Fruit fly (Drosophila melanogaster) whole organism, embryonic: ENCODE measurements around the gene CG14082.

Source experiments
- Antp ChIP-seq: fragments of 200-800 bp; sonication (Bioruptor generic); optimal IDR thresholded peaks from 3 replicates; lab custom pipeline; 2016; ENCODE audit warnings: missing biosample characterization, missing genetic modification characterization
- CG10147 ChIP-seq: fragments of 200-800 bp; sonication (Bioruptor generic); optimal IDR thresholded peaks from 2 replicates; lab custom pipeline; 2019; ENCODE audit warnings: missing biosample characterization, mild to moderate bottlenecking, missing genetic modification characterization, moderate library complexity
- CG1024 ChIP-seq: fragments of 200-800 bp; sonication (Bioruptor generic); IDR thresholded peaks from 2 replicates; pipeline ENCODE4 v1.3.6; 2022; ENCODE audit warnings: missing biosample characterization, missing genetic modification characterization
- CG11560 ChIP-seq: fragments of 200-800 bp; sonication (Bioruptor generic); IDR thresholded peaks from 3 replicates; pipeline ENCODE4 v1.3.6; 2022; ENCODE audit warnings: missing biosample characterization, missing genetic modification characterization
- CG12299 ChIP-seq: fragments of 200-800 bp; sonication (Bioruptor generic); optimal IDR thresholded peaks from 2 replicates; lab custom pipeline; 2018; ENCODE audit warnings: missing biosample characterization, mild to moderate bottlenecking, missing genetic modification characterization
- CG13424 ChIP-seq: fragments of 200-800 bp; sonication (Bioruptor generic); optimal IDR thresholded peaks from 2 replicates; lab custom pipeline; 2019; ENCODE audit warnings: missing biosample characterization, mild to moderate bottlenecking, missing genetic modification characterization, moderate library complexity
- CG13624 ChIP-seq: fragments of 200-800 bp; sonication (Bioruptor generic); optimal IDR thresholded peaks from 2 replicates; lab custom pipeline; 2016; ENCODE audit warnings: missing biosample characterization, missing genetic modification characterization
- CG13775 ChIP-seq: fragments of 200-800 bp; sonication (Bioruptor generic); optimal IDR thresholded peaks from 3 replicates; lab custom pipeline; 2017; ENCODE audit warnings: missing biosample characterization, mild to moderate bottlenecking, missing genetic modification characterization
- CG15601 ChIP-seq: fragments of 200-800 bp; sonication (Bioruptor generic); optimal IDR thresholded peaks from 3 replicates; lab custom pipeline; 2019; ENCODE audit warnings: missing biosample characterization, mild to moderate bottlenecking, missing genetic modification characterization, moderate library complexity
- CG1792 ChIP-seq: fragments of 200-800 bp; sonication (Bioruptor generic); optimal IDR thresholded peaks from 2 replicates; lab custom pipeline; 2016; ENCODE audit warnings: missing biosample characterization, missing genetic modification characterization
- CG2678 ChIP-seq: fragments of 200-800 bp; sonication (Bioruptor generic); optimal IDR thresholded peaks from 3 replicates; lab custom pipeline; 2019; ENCODE audit warnings: missing biosample characterization, mild to moderate bottlenecking, missing genetic modification characterization, moderate library complexity
- CG30403 ChIP-seq: fragments of 200-800 bp; sonication (Bioruptor generic); optimal IDR thresholded peaks from 3 replicates; lab custom pipeline; 2016; ENCODE audit warnings: missing biosample characterization, missing genetic modification characterization
- CG30431 ChIP-seq: fragments of 200-800 bp; sonication (Bioruptor generic); optimal IDR thresholded peaks from 2 replicates; lab custom pipeline; 2017; ENCODE audit warnings: missing biosample characterization, missing genetic modification characterization
- CG6689 ChIP-seq: fragments of 200-800 bp; sonication (Bioruptor generic); IDR thresholded peaks from 2 replicates; pipeline ENCODE4 v1.3.6; 2022; ENCODE audit warnings: missing biosample characterization, missing genetic modification characterization
- CG7987 ChIP-seq: fragments of 200-800 bp; sonication (Bioruptor generic); optimal IDR thresholded peaks from 2 replicates; lab custom pipeline; 2018; ENCODE audit warnings: missing biosample characterization, mild to moderate bottlenecking, missing genetic modification characterization, moderate library complexity
- CG9727 ChIP-seq: fragments of 200-800 bp; sonication (Bioruptor generic); optimal IDR thresholded peaks from 3 replicates; lab custom pipeline; 2017; ENCODE audit warnings: missing biosample characterization, mild to moderate bottlenecking, missing genetic modification characterization
- Chrac-16 ChIP-seq: fragments of 200-800 bp; sonication (Bioruptor generic); optimal IDR thresholded peaks from 3 replicates; lab custom pipeline; 2016; ENCODE audit warnings: missing biosample characterization, missing genetic modification characterization
- Dip2 ChIP-seq: fragments of 200-800 bp; sonication (Bioruptor generic); IDR thresholded peaks from 2 replicates; pipeline ENCODE4 v1.3.6; 2022; ENCODE audit warnings: missing biosample characterization, missing genetic modification characterization
- Hand ChIP-seq: fragments of 200-800 bp; sonication (Bioruptor generic); optimal IDR thresholded peaks from 2 replicates; lab custom pipeline; 2017; ENCODE audit warnings: mild to moderate bottlenecking, missing biosample characterization, missing genetic modification reagents, missing genetic modification characterization
- Mad ChIP-seq: fragments of 200-800 bp; sonication (Bioruptor generic); optimal IDR thresholded peaks from 2 replicates; lab custom pipeline; 2016; ENCODE audit warnings: missing biosample characterization, missing genetic modification characterization
- NC2β ChIP-seq: fragments of 200-800 bp; sonication (Bioruptor generic); optimal IDR thresholded peaks from 2 replicates; lab custom pipeline; 2016; ENCODE audit warnings: missing biosample characterization, missing genetic modification characterization
- Rfx ChIP-seq: fragments of 200-800 bp; sonication (Bioruptor generic); IDR thresholded peaks from 2 replicates; pipeline ENCODE4 v1.3.6; 2022; ENCODE audit warnings: missing biosample characterization, missing genetic modification characterization
- Spps ChIP-seq: fragments of 200-800 bp; sonication (Bioruptor generic); optimal IDR thresholded peaks from 2 replicates; lab custom pipeline; 2018; ENCODE audit warnings: missing biosample characterization, mild to moderate bottlenecking, missing genetic modification characterization
- Taf1 ChIP-seq: fragments of 200-800 bp; sonication (Bioruptor generic); IDR thresholded peaks from 2 replicates; pipeline ENCODE4 v1.3.6; 2022; ENCODE audit warnings: missing biosample characterization, missing genetic modification characterization
- bab2 ChIP-seq: fragments of 200-800 bp; sonication (Bioruptor generic); optimal IDR thresholded peaks from 2 replicates; lab custom pipeline; 2016; ENCODE audit warnings: missing biosample characterization, missing genetic modification characterization
- da ChIP-seq: fragments of 200-800 bp; sonication (Bioruptor generic); optimal IDR thresholded peaks from 2 replicates; lab custom pipeline; 2016; ENCODE audit warnings: missing biosample characterization, missing genetic modification characterization
- danr ChIP-seq: fragments of 200-800 bp; sonication (Bioruptor generic); IDR thresholded peaks from 2 replicates; pipeline ENCODE4 v1.3.6; 2022; ENCODE audit warnings: missing biosample characterization, missing genetic modification characterization
- dpn ChIP-seq, 2 experiments: fragments of 200-800 bp; sonication (Bioruptor generic); optimal IDR thresholded peaks; 3 replicates each; lab custom pipeline; 2016; ENCODE audit warnings: missing biosample characterization in 2 of 2, missing genetic modification characterization in 2 of 2
- exex ChIP-seq: fragments of 200-800 bp; sonication (Bioruptor generic); optimal IDR thresholded peaks from 4 replicates; lab custom pipeline; 2018; ENCODE audit warnings: missing biosample characterization, mild to moderate bottlenecking, missing genetic modification characterization, moderate library complexity
- hkb ChIP-seq, 2 experiments: fragments of 200-800 bp in 1 of 2; fragments of >200 bp in 1 of 2; sonication (Bioruptor generic) in 1 of 2; IDR thresholded peaks in 1 of 2; optimal IDR thresholded peaks in 1 of 2; 2 replicates each; pipeline versions ENCODE4 v1.3.6 to Lab custom; 2017 to 2022; ENCODE audit warnings: missing biosample characterization in 1 of 2, missing genetic modification characterization in 1 of 2
- insv ChIP-seq, 2 experiments: fragments of 200-800 bp; sonication (Bioruptor generic); optimal IDR thresholded peaks; 3 replicates each; lab custom pipeline; 2016 to 2018; ENCODE audit warnings: missing biosample characterization in 2 of 2, missing genetic modification characterization in 2 of 2
- kay ChIP-seq: fragments of 200-800 bp; sonication (Bioruptor generic); optimal IDR thresholded peaks from 2 replicates; lab custom pipeline; 2016; ENCODE audit warnings: missing biosample characterization, missing genetic modification characterization
- ken ChIP-seq: fragments of 200-800 bp; sonication (Bioruptor generic); IDR thresholded peaks from 3 replicates; pipeline ENCODE4 v1.3.6; 2022; ENCODE audit warnings: missing biosample characterization, missing genetic modification characterization
- lola ChIP-seq, 3 experiments: fragments of >200 bp in 2 of 3; fragments of 200-800 bp in 1 of 3; sonication (Bioruptor generic) in 1 of 3; optimal IDR thresholded peaks; 2 replicates each; lab custom pipeline; 2017 to 2019; ENCODE audit warnings: missing biosample characterization in 3 of 3, missing genetic modification characterization in 3 of 3, mild to moderate bottlenecking in 1 of 3, moderate library complexity in 1 of 3
- nmo ChIP-seq: fragments of 200-800 bp; sonication (Bioruptor generic); optimal IDR thresholded peaks from 2 replicates; lab custom pipeline; 2018; ENCODE audit warnings: missing biosample characterization, mild to moderate bottlenecking, missing genetic modification characterization, moderate library complexity
- odd ChIP-seq: fragments of 200-800 bp; sonication (Bioruptor generic); optimal IDR thresholded peaks from 2 replicates; lab custom pipeline; 2017; ENCODE audit warnings: missing biosample characterization, mild to moderate bottlenecking, missing genetic modification characterization
- pan ChIP-seq, 4 experiments: fragments of >200 bp in 3 of 4; fragments of 200-800 bp in 1 of 4; sonication (Bioruptor generic) in 1 of 4; optimal IDR thresholded peaks in 3 of 4; IDR thresholded peaks in 1 of 4; 2 replicates each; pipeline versions ENCODE4 v1.3.6 to Lab custom; 2017 to 2022; ENCODE audit warnings: missing biosample characterization in 2 of 4, missing genetic modification characterization in 2 of 4, mixed read lengths in 1 of 4
- pho ChIP-seq: fragments of 200-800 bp; sonication (Bioruptor generic); optimal IDR thresholded peaks from 2 replicates; lab custom pipeline; 2016; ENCODE audit warnings: missing biosample characterization, missing genetic modification characterization
- pum ChIP-seq: fragments of 200-800 bp; sonication (Bioruptor generic); optimal IDR thresholded peaks from 2 replicates; lab custom pipeline; 2016; ENCODE audit warnings: missing biosample characterization, missing genetic modification characterization
- row ChIP-seq: fragments of 200-800 bp; sonication (Bioruptor generic); IDR thresholded peaks from 3 replicates; pipeline ENCODE4 v1.3.6; 2022; ENCODE audit warnings: missing biosample characterization, missing genetic modification characterization
- seq ChIP-seq: fragments of 200-800 bp; sonication (Bioruptor generic); IDR thresholded peaks from 2 replicates; pipeline ENCODE4 v1.3.6; 2022; ENCODE audit warnings: missing biosample characterization, missing genetic modification characterization
- sisA ChIP-seq: fragments of 200-800 bp; sonication (Bioruptor generic); IDR thresholded peaks from 2 replicates; pipeline ENCODE4 v1.3.6; 2022; ENCODE audit warnings: missing biosample characterization, missing genetic modification characterization
- slbo ChIP-seq: fragments of 200-800 bp; sonication (Bioruptor generic); IDR thresholded peaks from 2 replicates; pipeline ENCODE4 v1.3.6; 2022; ENCODE audit warnings: missing biosample characterization, missing genetic modification characterization
- unc-4 ChIP-seq: fragments of 200-800 bp; sonication (Bioruptor generic); IDR thresholded peaks from 2 replicates; pipeline ENCODE4 v1.3.6; 2022; ENCODE audit warnings: missing biosample characterization, missing genetic modification characterization; ENCODE audit not compliant: partially characterized antibody
- z ChIP-seq: fragments of 200-800 bp; sonication (Bioruptor generic); IDR thresholded peaks from 3 replicates; pipeline ENCODE4 v1.3.6; 2022; ENCODE audit warnings: missing biosample characterization, missing genetic modification characterization

CG14082 gene

dm6 chr3L:19159894-19160293, 21.1 kb upstream of the CG14082 start (continued):
- no peak for TF ChIP-seq odd (GFP tag; lab: Kevin White, UChicago)
- peak in 1 of 3 experiments; percentile 56 for TF ChIP-seq lola (GFP tag; optimal IDR thresholded peaks at IDR 0.05; lab: Kevin White, UChicago)
- 0 out of 2 replicates have a peak, but pooled peaks have one; percentile 6 for TF ChIP-seq seq
- TF ChIP-seq CG2678, result peak; percentile 18
- no peak for TF ChIP-seq exex (tag; lab: Kevin White, UChicago)
- TF ChIP-seq Mad (GFP tag; lab: Kevin White, UChicago), result no peak
- no peak for TF ChIP-seq bab2 (GFP tag; lab: Kevin White, UChicago)
- TF ChIP-seq NC2β (GFP tag; lab: Kevin White, UChicago), result no peak
- no peak for TF ChIP-seq insv (GFP tag; optimal IDR thresholded peaks at IDR 0.05; lab: Kevin White, UChicago)
- peak; percentile 34; the same call in 1 of the 2 replicates for TF ChIP-seq sisA
- TF ChIP-seq kay (GFP tag; lab: Kevin White, UChicago), result no peak
- TF ChIP-seq CG13424 (tag; lab: Kevin White, UChicago), result peak; percentile 27
- no peak for TF ChIP-seq da
- peak; percentile 65 for TF ChIP-seq CG9727 (GFP tag; lab: Kevin White, UChicago)
- no peak for TF ChIP-seq Hand (GFP tag; lab: Kevin White, UChicago)
- TF ChIP-seq Chrac-16 (GFP tag; lab: Kevin White, UChicago), result peak; percentile 33
- TF ChIP-seq CG13775 (GFP tag; lab: Kevin White, UChicago), result peak; percentile 14
- TF ChIP-seq pum, result peak; percentile 25
- TF ChIP-seq CG15601 (tag; lab: Kevin White, UChicago), result peak; percentile 36
- 0 out of 3 replicates have a peak, but pooled peaks have one; percentile 39 for TF ChIP-seq z (GFP tag; lab: Robert Waterston, UW)
- TF ChIP-seq Dip2 (GFP tag; lab: Robert Waterston, UW), result no peak
- peak; percentile 45 for TF ChIP-seq slbo
- no peak for TF ChIP-seq pan (optimal IDR thresholded peaks at IDR 0.05; lab: Kevin White, UChicago)
- TF ChIP-seq pan (GFP tag; optimal IDR thresholded peaks at IDR 0.05 in 1 of 2, IDR thresholded peaks at IDR 0.05 in 1 of 2), result peak in 1 of 2 experiments; percentile 38
- no peak for TF ChIP-seq Taf1 (GFP tag; lab: Robert Waterston, UW)
- no peak for TF ChIP-seq CG30431 (GFP tag; lab: Kevin White, UChicago)
- 0 out of 3 replicates have a peak, but pooled peaks have one; percentile 10 for TF ChIP-seq ken (GFP tag; lab: Robert Waterston, UW)
- no peak for TF ChIP-seq unc-4 (GFP tag; lab: Robert Waterston, UW)
- TF ChIP-seq CG6689 (GFP tag; lab: Robert Waterston, UW), result peak; percentile 46; the same call in 1 of the 2 replicates
- TF ChIP-seq hkb (optimal IDR thresholded peaks at IDR 0.05; lab: Kevin White, UChicago), result no peak
- TF ChIP-seq hkb (GFP tag; IDR thresholded peaks at IDR 0.05; lab: Robert Waterston, UW), result peak; percentile 47; the same call in 1 of the 2 replicates
- TF ChIP-seq CG7987 (GFP tag; lab: Kevin White, UChicago), result no peak
- peak; percentile 17 for TF ChIP-seq CG13624 (GFP tag; lab: Kevin White, UChicago)
- 0 out of 2 replicates have a peak, but pooled peaks have one; percentile 6 for TF ChIP-seq CG1024 (GFP tag; lab: Robert Waterston, UW)
- no peak for TF ChIP-seq CG10147
- TF ChIP-seq Spps (tag; lab: Kevin White, UChicago), result peak; percentile 49
- peak; percentile 29 for TF ChIP-seq CG30403 (GFP tag; lab: Kevin White, UChicago)
- TF ChIP-seq Antp (GFP tag; lab: Kevin White, UChicago), result peak; percentile 21
- peak; percentile 49; the same call in 2 of the 3 replicates for TF ChIP-seq row
- TF ChIP-seq CG12299, result no peak
- TF ChIP-seq CG11560 (tag; lab: Robert Waterston, UW), result no peak
- TF ChIP-seq CG1792, result no peak
- TF ChIP-seq danr (GFP tag; lab: Robert Waterston, UW), result no peak
- 0 out of 2 replicates have a peak, but pooled peaks have one; percentile 7 for TF ChIP-seq Rfx (GFP tag; lab: Robert Waterston, UW)
- peak; percentile 49 for TF ChIP-seq nmo (GFP tag; lab: Kevin White, UChicago)
- no peak for TF ChIP-seq pho
- peak in 1 of 2 experiments; percentile 34 for TF ChIP-seq dpn (GFP tag; optimal IDR thresholded peaks at IDR 0.05; lab: Kevin White, UChicago)
